Worm (Caenorhabditis elegans) whole organism, L3 larva: Measurements from ENCODE around the gene T16G12.12.

ENCODE experiments used
- R02D3.7 ChIP-seq: fragments of 150-350 bp; optimal IDR thresholded peaks from 2 replicates; lab custom pipeline; 2014; ENCODE audit warnings: missing biosample characterization, missing genetic modification characterization
- aly-2 ChIP-seq: fragments of 150-350 bp; optimal IDR thresholded peaks from 2 replicates; lab custom pipeline; 2014; ENCODE audit warnings: missing biosample characterization, missing genetic modification characterization
- ama-1 ChIP-seq: fragments of 150-350 bp; optimal IDR thresholded peaks from 2 replicates; lab custom pipeline; 2018
- ceh-16 ChIP-seq: sonication (generic microtip); optimal IDR thresholded peaks from 2 replicates; lab custom pipeline; 2017; ENCODE audit warnings: missing biosample characterization, missing genetic modification characterization
- ceh-28 ChIP-seq: fragments of 150-350 bp; optimal IDR thresholded peaks from 2 replicates; lab custom pipeline; 2014; ENCODE audit warnings: missing biosample characterization, missing genetic modification reagents, missing genetic modification characterization
- ceh-82 ChIP-seq: fragments of 150-350 bp; optimal IDR thresholded peaks from 2 replicates; lab custom pipeline; 2014; ENCODE audit warnings: missing biosample characterization, missing genetic modification characterization
- ceh-9 ChIP-seq: sonication (generic microtip); optimal IDR thresholded peaks from 2 replicates; lab custom pipeline; 2018; ENCODE audit warnings: missing biosample characterization, missing genetic modification characterization
- daf-12 ChIP-seq: fragments of 150-350 bp; optimal IDR thresholded peaks from 2 replicates; lab custom pipeline; 2014; ENCODE audit warnings: missing biosample characterization, missing genetic modification reagents, missing genetic modification characterization
- egl-5 ChIP-seq: fragments of 150-350 bp; optimal IDR thresholded peaks from 2 replicates; lab custom pipeline; 2017; ENCODE audit warnings: missing biosample characterization, missing genetic modification reagents, missing genetic modification characterization, inconsistent platforms
- elt-3 ChIP-seq, 3 experiments: fragments of 150-350 bp in 1 of 3; sonication (generic microtip) in 2 of 3; optimal IDR thresholded peaks; 2 replicates in 2 of 3; 4 replicates in 1 of 3; lab custom pipeline; 2014 to 2017; ENCODE audit warnings: missing biosample characterization in 3 of 3, missing genetic modification characterization in 3 of 3
- fkh-10 ChIP-seq: sonication (generic microtip); optimal IDR thresholded peaks from 2 replicates; lab custom pipeline; 2017; ENCODE audit warnings: missing biosample characterization, missing genetic modification reagents, missing genetic modification characterization
- hmg-11 ChIP-seq: sonication (generic microtip); optimal IDR thresholded peaks from 2 replicates; lab custom pipeline; 2016; ENCODE audit warnings: missing genetic modification characterization, missing compliant biosample characterization
- jun-1 ChIP-seq: fragments of 150-350 bp; optimal IDR thresholded peaks from 2 replicates; lab custom pipeline; 2014; ENCODE audit warnings: missing biosample characterization, missing genetic modification reagents, missing genetic modification characterization
- lin-15B ChIP-seq: fragments of 150-350 bp; optimal IDR thresholded peaks from 2 replicates; lab custom pipeline; 2014; ENCODE audit warnings: missing biosample characterization, missing genetic modification characterization
- lin-39 ChIP-seq: fragments of 150-350 bp; optimal IDR thresholded peaks from 2 replicates; lab custom pipeline; 2018; ENCODE audit warnings: missing biosample characterization, missing genetic modification reagents, missing genetic modification characterization
- mdl-1 ChIP-seq: fragments of 150-350 bp; optimal IDR thresholded peaks from 2 replicates; lab custom pipeline; 2014; ENCODE audit warnings: missing biosample characterization, missing genetic modification characterization
- mml-1 ChIP-seq: fragments of 150-350 bp; sonication (generic microtip); optimal IDR thresholded peaks from 3 replicates; lab custom pipeline; 2014; ENCODE audit warnings: missing biosample characterization, missing genetic modification characterization
- nfya-1 ChIP-seq: sonication (generic microtip); optimal IDR thresholded peaks from 2 replicates; lab custom pipeline; 2017; ENCODE audit warnings: missing genetic modification characterization, mild to moderate bottlenecking, missing compliant biosample characterization, antibody characterized with exemption, moderate library complexity; ENCODE audit not compliant: insufficient read depth
- nhr-11 ChIP-seq: fragments of 150-350 bp; optimal IDR thresholded peaks from 2 replicates; lab custom pipeline; 2014; ENCODE audit warnings: missing biosample characterization, missing genetic modification characterization
- nhr-12 ChIP-seq: fragments of 150-350 bp; optimal IDR thresholded peaks from 2 replicates; lab custom pipeline; 2014; ENCODE audit warnings: missing biosample characterization, missing genetic modification characterization
- nhr-23 ChIP-seq: fragments of 150-350 bp; optimal IDR thresholded peaks from 2 replicates; lab custom pipeline; 2014; ENCODE audit warnings: missing biosample characterization, missing genetic modification reagents, missing genetic modification characterization
- nhr-237 ChIP-seq: fragments of 150-350 bp; optimal IDR thresholded peaks from 2 replicates; lab custom pipeline; 2014; ENCODE audit warnings: missing biosample characterization, missing genetic modification characterization
- nhr-25 ChIP-seq: sonication (generic microtip); optimal IDR thresholded peaks from 2 replicates; lab custom pipeline; 2017; ENCODE audit warnings: missing biosample characterization, missing genetic modification characterization
- nhr-28 ChIP-seq: fragments of 150-350 bp; optimal IDR thresholded peaks from 2 replicates; lab custom pipeline; 2014; ENCODE audit warnings: missing biosample characterization, missing genetic modification characterization
- nhr-43 ChIP-seq: sonication (generic microtip); optimal IDR thresholded peaks from 2 replicates; lab custom pipeline; 2016; ENCODE audit warnings: mild to moderate bottlenecking, missing genetic modification characterization, missing compliant biosample characterization; ENCODE audit not compliant: poor library complexity, severe bottlenecking
- nhr-67 ChIP-seq: fragments of 150-350 bp; optimal IDR thresholded peaks from 2 replicates; lab custom pipeline; 2014; ENCODE audit warnings: missing biosample characterization, missing genetic modification characterization
- nhr-77 ChIP-seq: fragments of 150-350 bp; optimal IDR thresholded peaks from 2 replicates; lab custom pipeline; 2014; ENCODE audit warnings: missing biosample characterization, missing genetic modification characterization
- pqm-1 ChIP-seq: fragments of 150-350 bp; optimal IDR thresholded peaks from 2 replicates; lab custom pipeline; 2017; ENCODE audit warnings: missing biosample characterization, missing genetic modification characterization, inconsistent platforms
- sea-2 ChIP-seq: fragments of 150-350 bp; sonication (generic microtip); optimal IDR thresholded peaks from 4 replicates; lab custom pipeline; 2014; ENCODE audit warnings: missing biosample characterization, missing genetic modification reagents, missing genetic modification characterization
- skn-1 ChIP-seq: fragments of 150-350 bp; optimal IDR thresholded peaks from 2 replicates; lab custom pipeline; 2014; ENCODE audit warnings: missing biosample characterization, missing genetic modification characterization
- snpc-4 ChIP-seq: fragments of 150-350 bp; optimal IDR thresholded peaks from 2 replicates; lab custom pipeline; 2014; ENCODE audit warnings: missing biosample characterization, missing genetic modification characterization
- tbx-2 ChIP-seq: sonication (generic microtip); optimal IDR thresholded peaks from 2 replicates; lab custom pipeline; 2016; ENCODE audit warnings: mild to moderate bottlenecking, missing genetic modification characterization, missing compliant biosample characterization
- unc-39 ChIP-seq: sonication (generic microtip); optimal IDR thresholded peaks from 4 replicates; lab custom pipeline; 2017; ENCODE audit warnings: missing biosample characterization, missing genetic modification characterization
- unc-62 ChIP-seq: fragments of 150-350 bp; sonication (generic microtip); optimal IDR thresholded peaks from 4 replicates; lab custom pipeline; 2014; ENCODE audit warnings: missing biosample characterization, missing genetic modification reagents, missing genetic modification characterization
- ztf-11 ChIP-seq: fragments of 150-350 bp; optimal IDR thresholded peaks from 2 replicates; lab custom pipeline; 2014; ENCODE audit warnings: missing biosample characterization, missing genetic modification characterization

Gene T16G12.12

DNA sequence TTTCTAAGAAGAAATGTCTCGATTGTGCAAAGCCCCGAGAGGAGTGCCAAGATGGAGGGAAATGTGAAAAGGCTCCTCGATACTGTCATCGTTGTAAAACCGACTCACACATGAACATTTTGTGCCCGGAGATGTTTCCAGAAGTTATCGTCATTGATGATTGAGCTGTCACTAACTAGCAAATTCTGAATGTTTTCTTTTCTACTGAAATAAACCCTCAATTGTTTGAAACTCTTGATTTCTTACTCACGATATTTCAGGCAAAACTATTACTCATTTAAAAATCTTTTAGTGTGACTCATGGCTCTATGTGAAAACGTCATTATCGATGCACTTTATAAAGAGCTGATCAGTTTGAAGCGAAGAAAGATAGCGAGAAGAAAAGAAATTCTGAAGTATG lies 31.7 kb downstream of the T16G12.12 start, which contains the start of gene T16H12.13:
Gene T16H12.13, plus strand, starts transcription at position 301 of the 400 bp plus-strand sequence.
- no peak for TF ChIP-seq hmg-11
- no peak for TF ChIP-seq nhr-67 (tag; lab: Kevin White, UChicago)
- no peak for TF ChIP-seq nhr-25
- TF ChIP-seq jun-1 (tag; lab: Kevin White, UChicago) = no peak
- no peak for TF ChIP-seq nhr-237
- TF ChIP-seq pqm-1 = no peak
- no peak for TF ChIP-seq ztf-11 (tag; lab: Kevin White, UChicago)
- no peak for TF ChIP-seq nfya-1 (tag; lab: Kevin White, UChicago)
- no peak for TF ChIP-seq sea-2 (GFP tag; lab: Kevin White, UChicago)
- TF ChIP-seq nhr-23 (tag; lab: Kevin White, UChicago) = no peak
- TF ChIP-seq egl-5 = no peak
- no peak for TF ChIP-seq ceh-9 (tag; lab: Kevin White, UChicago)
- no peak for TF ChIP-seq snpc-4 (tag; lab: Kevin White, UChicago)
- no peak for TF ChIP-seq nhr-77 (tag; lab: Kevin White, UChicago)
- TF ChIP-seq mdl-1 = no peak
- TF ChIP-seq lin-15B (tag; lab: Kevin White, UChicago) = no peak
- no peak for TF ChIP-seq ceh-16 (tag; lab: Kevin White, UChicago)

DNA sequence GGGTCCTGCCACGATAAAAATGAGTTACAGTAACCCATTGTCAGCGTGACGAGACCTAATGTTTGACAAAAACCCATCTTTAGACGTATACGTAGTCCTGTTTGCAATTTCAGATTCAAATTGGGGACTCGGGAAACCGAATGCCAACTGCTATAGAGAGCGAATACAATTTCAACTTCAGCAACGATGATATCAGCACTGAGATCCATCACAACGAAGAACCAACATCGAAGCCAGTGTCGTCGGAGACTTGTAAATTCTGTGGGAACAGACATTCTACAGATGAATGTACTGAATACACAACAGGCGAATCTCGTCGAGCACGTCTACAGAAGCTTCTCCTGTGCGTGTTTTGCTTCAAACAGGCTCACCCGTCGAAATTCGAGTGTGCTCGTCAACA lies 32.2 kb downstream of the T16G12.12 start:
- TF ChIP-seq lin-39 (no peak), ceh-28 (tag; lab: Kevin White, UChicago) (no peak), elt-3 (tag; optimal IDR thresholded peaks at IDR 0.05; lab: Kevin White, UChicago) (no peak), nhr-23 (tag; lab: Kevin White, UChicago) (no peak), unc-39 (tag; lab: Kevin White, UChicago) (no peak), nhr-43 (tag; lab: Kevin White, UChicago) (no peak), tbx-2 (no peak), nfya-1 (tag; lab: Kevin White, UChicago) (no peak), pqm-1 (no peak), mml-1 (tag; lab: Kevin White, UChicago) (no peak), mdl-1 (no peak), ceh-16 (tag; lab: Kevin White, UChicago) (no peak), egl-5 (no peak)
- TF ChIP-seq, all 47 proteins: peak for 0

DNA sequence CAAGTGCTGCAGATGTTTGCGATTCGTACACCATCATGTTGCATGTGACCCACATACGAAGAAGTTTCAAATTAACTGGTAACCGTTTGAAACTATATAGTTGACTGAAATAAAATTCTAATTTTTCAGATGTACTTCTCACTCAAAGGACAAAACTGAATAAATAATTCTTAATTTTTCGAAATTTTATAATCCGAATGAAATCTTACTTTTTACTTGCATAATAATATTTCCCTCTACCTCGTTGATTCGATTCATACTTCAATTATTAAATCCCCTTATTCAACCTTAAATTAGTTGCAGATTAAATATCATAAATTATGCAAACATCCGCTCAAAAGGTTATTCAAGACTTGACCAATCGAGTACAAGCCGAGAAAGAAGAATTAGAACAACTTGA lies 32.6 kb downstream of the T16G12.12 start, which contains the start of gene T16H12.2:
Gene T16H12.2, plus strand, starts transcription at position 301 of the 400 bp plus-strand sequence.
- TF ChIP-seq nhr-11 (tag; lab: Kevin White, UChicago) = no peak
- no peak for TF ChIP-seq snpc-4 (tag; lab: Kevin White, UChicago)
- TF ChIP-seq nhr-28 (tag; lab: Kevin White, UChicago) = no peak
- no peak for TF ChIP-seq daf-12 (tag; lab: Kevin White, UChicago)
- TF ChIP-seq ceh-16 (tag; lab: Kevin White, UChicago) = no peak
- no peak for TF ChIP-seq ama-1 (lab: Kevin White, UChicago)
- TF ChIP-seq skn-1 (tag; lab: Kevin White, UChicago) = no peak
- TF ChIP-seq ceh-9 (tag; lab: Kevin White, UChicago) = no peak
- no peak for TF ChIP-seq fkh-10
- TF ChIP-seq nhr-12 (tag; lab: Kevin White, UChicago) = no peak
- no peak for TF ChIP-seq pqm-1
- no peak for TF ChIP-seq nhr-237
- TF ChIP-seq nhr-77 (tag; lab: Kevin White, UChicago) = no peak
- no peak for TF ChIP-seq ztf-11 (tag; lab: Kevin White, UChicago)
- TF ChIP-seq tbx-2 = no peak
- TF ChIP-seq, all 47 proteins: peak for 0

DNA sequence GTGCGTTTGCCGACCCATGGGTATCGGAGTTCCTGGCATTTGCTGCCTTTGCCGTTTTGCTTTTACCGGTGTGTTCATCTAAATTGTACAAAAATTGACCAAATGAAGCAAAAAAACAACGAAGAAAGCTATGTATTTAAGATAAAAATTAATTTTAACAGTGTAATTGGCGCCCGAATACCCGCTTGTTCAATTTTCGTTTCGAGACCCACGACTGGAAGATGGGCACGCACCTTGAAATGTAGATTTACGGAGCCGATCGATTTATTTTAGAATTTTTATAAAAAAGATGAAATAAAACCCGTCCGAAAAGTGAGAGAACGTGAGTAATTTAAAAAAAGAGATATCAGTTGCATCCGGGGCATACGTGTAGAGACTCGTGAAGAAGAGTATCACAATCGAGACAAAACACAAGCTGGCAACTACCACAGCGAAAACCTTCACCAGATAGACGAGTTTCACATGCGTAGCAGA lies 35.1 kb downstream of the T16G12.12 start, which contains the start of gene hal-2:
Gene hal-2, minus strand, starts transcription at position 424 of the 474 bp plus-strand sequence.
- TF ChIP-seq mdl-1 (no peak), ceh-82 (tag; lab: Kevin White, UChicago) (no peak), unc-62 (no peak), nhr-25 (no peak), sea-2 (GFP tag; lab: Kevin White, UChicago) (no peak), lin-15B (tag; lab: Kevin White, UChicago) (no peak), nfya-1 (tag; lab: Kevin White, UChicago) (no peak), ama-1 (lab: Kevin White, UChicago) (no peak), ceh-16 (tag; lab: Kevin White, UChicago) (no peak), hmg-11 (no peak), ztf-11 (tag; lab: Kevin White, UChicago) (no peak)
- TF ChIP-seq, all 47 proteins: peak for 0

DNA sequence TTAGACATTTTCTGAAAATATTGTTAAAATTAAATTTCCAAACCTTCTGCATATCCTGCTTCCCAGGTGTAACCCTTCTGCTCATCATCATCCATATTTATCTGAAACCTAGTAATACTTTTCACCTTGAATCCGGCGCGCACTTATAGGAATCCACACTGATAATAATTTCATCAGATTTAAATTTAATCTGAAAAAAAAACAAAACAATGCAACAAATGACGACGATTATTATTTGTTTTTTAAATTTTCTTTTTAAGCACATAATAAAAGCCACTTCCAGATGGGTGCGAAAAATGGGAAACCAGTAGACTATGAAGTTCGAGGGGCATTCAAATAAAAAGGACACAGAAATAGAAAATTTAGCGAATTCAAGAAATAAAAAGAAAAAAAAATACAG lies 37.3 kb downstream of the T16G12.12 start, which contains the start of gene gtf-2H2C:
Gene gtf-2H2C, minus strand, starts transcription at position 101 of the 400 bp plus-strand sequence.
- no peak for TF ChIP-seq jun-1 (tag; lab: Kevin White, UChicago)
- TF ChIP-seq aly-2 (tag; lab: Kevin White, UChicago) = no peak
- no peak for TF ChIP-seq R02D3.7 (tag; lab: Kevin White, UChicago)
- TF ChIP-seq fkh-10 = no peak
- TF ChIP-seq, all 47 proteins: peak for 0
